Fruit fly (Drosophila melanogaster) whole organism, prepupa: ENCODE data around the gene CG4452.

Experiments used
- Blimp-1 ChIP-seq: fragments of 200-800 bp; sonication (Bioruptor generic); optimal IDR thresholded peaks from 3 replicates; lab custom pipeline; 2017; ENCODE audit warnings: missing biosample characterization, missing genetic modification characterization, mild to moderate bottlenecking, moderate library complexity, missing genetic modification reagents
- CG6808 ChIP-seq: fragments of 200-800 bp; sonication (Bioruptor generic); optimal IDR thresholded peaks from 3 replicates; lab custom pipeline; 2017; ENCODE audit warnings: missing biosample characterization, missing genetic modification characterization, mild to moderate bottlenecking, moderate library complexity, missing genetic modification reagents
- CG9139 ChIP-seq: fragments of 200-800 bp; sonication (Bioruptor generic); optimal IDR thresholded peaks from 3 replicates; lab custom pipeline; 2017; ENCODE audit warnings: missing biosample characterization, mild to moderate bottlenecking, missing genetic modification characterization
- Eip93F ChIP-seq: fragments of 200-800 bp; sonication (Bioruptor generic); optimal IDR thresholded peaks from 2 replicates; lab custom pipeline; 2016; ENCODE audit warnings: missing biosample characterization, mild to moderate bottlenecking, missing genetic modification characterization
- Smox ChIP-seq: fragments of 200-800 bp; sonication (Bioruptor generic); optimal IDR thresholded peaks from 3 replicates; lab custom pipeline; 2016; ENCODE audit warnings: missing biosample characterization, missing genetic modification characterization

DNA sequence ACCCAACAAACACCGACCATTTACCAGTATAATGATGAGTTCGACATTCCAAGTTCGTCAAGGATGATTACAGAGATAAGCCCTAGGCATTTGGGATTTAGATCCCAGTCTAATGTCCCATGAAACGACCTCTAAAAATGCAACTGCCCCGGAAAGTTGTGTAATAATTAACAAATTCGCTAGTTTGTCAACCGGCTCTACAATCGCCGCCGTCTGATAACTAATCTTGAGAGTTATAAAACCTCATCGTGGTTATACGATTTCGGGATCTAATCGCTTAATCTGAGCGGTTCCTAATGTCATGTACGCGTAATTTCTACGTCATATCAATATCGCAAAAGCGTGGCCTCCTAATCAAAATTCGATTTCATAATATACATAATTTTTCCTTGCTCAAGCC lies 11.6 kb upstream of the CG4452 start:
- TF ChIP-seq CG6808 (GFP tag; lab: Kevin White, UChicago) (no peak), Eip93F (GFP tag; lab: Kevin White, UChicago) (no peak), Blimp-1 (no peak), CG9139 (no peak), Smox (no peak)
